Worm (Caenorhabditis elegans): ENCODE measurements around the gene rps-21.

- TF ChIP-seq ztf-23 (GFP tag; IDR thresholded peaks at IDR 0.05) (no peak), ref-1 (GFP tag; conservative IDR thresholded peaks at IDR 0.05) (no peak), flt-1 (GFP tag; IDR thresholded peaks at IDR 0.05) (no peak), T22C8.4 (GFP tag; IDR thresholded peaks at IDR 0.05) (no peak), cog-1 (tag; optimal IDR thresholded peaks at IDR 0.05) (peak; percentile 21), med-1 (GFP tag; optimal IDR thresholded peaks at IDR 0.05; ENCODE audit: insufficient read depth) (no peak), ztf-29 (GFP tag; IDR thresholded peaks at IDR 0.05) (no peak)
Measured at ce11 chrIII:7234148-7234547, 44.7 kb upstream of the rps-21 start, which contains the start of gene ndus-8.
